Worm (Caenorhabditis elegans) whole organism, late embryonic: Measurements from ENCODE around the gene taf-10.

Experiments used
- C08G9.2 ChIP-seq: sonication (generic microtip); optimal IDR thresholded peaks from 2 replicates; lab custom pipeline; 2016; ENCODE audit warnings: mild to moderate bottlenecking, missing genetic modification characterization, moderate library complexity, missing compliant biosample characterization
- F13H6.1 ChIP-seq: sonication (generic microtip); optimal IDR thresholded peaks from 2 replicates; lab custom pipeline; 2016; ENCODE audit warnings: missing genetic modification characterization, missing compliant biosample characterization
- K02D7.2 ChIP-seq: sonication (generic microtip); optimal IDR thresholded peaks from 2 replicates; lab custom pipeline; 2017; ENCODE audit warnings: mild to moderate bottlenecking, missing genetic modification characterization, missing compliant biosample characterization
- K09A11.1 ChIP-seq: sonication (generic microtip); optimal IDR thresholded peaks from 2 replicates; lab custom pipeline; 2017; ENCODE audit warnings: antibody characterized with exemption, mild to moderate bottlenecking, missing genetic modification characterization, missing compliant biosample characterization; ENCODE audit not compliant: insufficient read depth
- Y22D7AL.16 ChIP-seq: sonication (generic microtip); optimal IDR thresholded peaks from 2 replicates; lab custom pipeline; 2016; ENCODE audit warnings: missing genetic modification characterization, missing compliant biosample characterization
- ahr-1 ChIP-seq: sonication (generic microtip); optimal IDR thresholded peaks from 2 replicates; lab custom pipeline; 2016; ENCODE audit warnings: missing genetic modification characterization, missing compliant biosample characterization
- ceh-14 ChIP-seq: sonication (generic microtip); optimal IDR thresholded peaks from 2 replicates; lab custom pipeline; 2016; ENCODE audit warnings: missing genotype, missing genetic modification characterization, missing compliant biosample characterization
- ceh-19 ChIP-seq: fragments of 200-800 bp; sonication (Bioruptor generic); optimal IDR thresholded peaks from 2 replicates; lab custom pipeline; 2018; ENCODE audit warnings: mild to moderate bottlenecking, missing genetic modification characterization, missing compliant biosample characterization
- ceh-31 ChIP-seq: sonication (generic microtip); optimal IDR thresholded peaks from 2 replicates; lab custom pipeline; 2016; ENCODE audit warnings: missing genetic modification characterization, missing compliant biosample characterization
- ceh-34 ChIP-seq: sonication (generic microtip); optimal IDR thresholded peaks from 2 replicates; lab custom pipeline; 2016; ENCODE audit warnings: mild to moderate bottlenecking, missing genetic modification characterization, missing compliant biosample characterization
- ceh-45 ChIP-seq: fragments of 200-800 bp; sonication (Bioruptor generic); IDR thresholded peaks from 2 replicates; pipeline ENCODE4 v1.3.6; 2022; ENCODE audit warnings: missing genetic modification reagents, missing genetic modification characterization, missing compliant biosample characterization
- ceh-9 ChIP-seq: sonication (generic microtip); optimal IDR thresholded peaks from 2 replicates; lab custom pipeline; 2016; ENCODE audit warnings: mild to moderate bottlenecking, missing genetic modification characterization, inconsistent platforms, missing compliant biosample characterization
- dmd-4 ChIP-seq: sonication (generic microtip); optimal IDR thresholded peaks from 2 replicates; lab custom pipeline; 2016; ENCODE audit warnings: borderline replicate concordance, missing genetic modification characterization, missing compliant biosample characterization
- ets-4 ChIP-seq: sonication (generic microtip); optimal IDR thresholded peaks from 2 replicates; lab custom pipeline; 2016; ENCODE audit warnings: missing genetic modification characterization, missing compliant biosample characterization
- eyg-1 ChIP-seq: sonication (generic microtip); optimal IDR thresholded peaks from 2 replicates; lab custom pipeline; 2016; ENCODE audit warnings: missing genotype, missing genetic modification characterization, missing compliant biosample characterization
- fkh-10 ChIP-seq: fragments of 150-350 bp; optimal IDR thresholded peaks from 2 replicates; lab custom pipeline; 2014; ENCODE audit warnings: missing biosample characterization, missing genetic modification reagents, missing genetic modification characterization
- gmeb-2 ChIP-seq: sonication (generic microtip); optimal IDR thresholded peaks from 2 replicates; lab custom pipeline; 2016; ENCODE audit warnings: missing genetic modification characterization, inconsistent platforms, missing compliant biosample characterization
- hlh-30 ChIP-seq: sonication (generic microtip); optimal IDR thresholded peaks from 2 replicates; lab custom pipeline; 2017; ENCODE audit warnings: antibody characterized with exemption, missing genetic modification characterization, missing compliant biosample characterization; ENCODE audit not compliant: insufficient read depth
- hlh-6 ChIP-seq: sonication (generic microtip); optimal IDR thresholded peaks from 2 replicates; lab custom pipeline; 2016; ENCODE audit warnings: missing genotype, missing genetic modification characterization, missing compliant biosample characterization
- hlh-8 ChIP-seq: sonication (generic microtip); optimal IDR thresholded peaks from 2 replicates; lab custom pipeline; 2016; ENCODE audit warnings: missing genotype, missing genetic modification characterization, missing compliant biosample characterization
- lin-11 ChIP-seq: fragments of 200-800 bp; sonication (Bioruptor generic); optimal IDR thresholded peaks from 2 replicates; lab custom pipeline; 2018; ENCODE audit warnings: mild to moderate bottlenecking, missing genetic modification characterization, missing compliant biosample characterization
- madf-2 ChIP-seq: sonication (generic microtip); optimal IDR thresholded peaks from 2 replicates; lab custom pipeline; 2017; ENCODE audit warnings: missing genetic modification characterization, missing compliant biosample characterization
- mec-3 ChIP-seq: sonication (generic microtip); optimal IDR thresholded peaks from 2 replicates; lab custom pipeline; 2016; ENCODE audit warnings: borderline replicate concordance, missing genetic modification characterization, missing compliant biosample characterization
- nhr-232 ChIP-seq: sonication (generic microtip); optimal IDR thresholded peaks from 2 replicates; lab custom pipeline; 2016; ENCODE audit warnings: missing genetic modification characterization, missing compliant biosample characterization
- npax-4 ChIP-seq: sonication (generic microtip); optimal IDR thresholded peaks from 2 replicates; lab custom pipeline; 2016; ENCODE audit warnings: missing genetic modification characterization, missing compliant biosample characterization
- odd-2 ChIP-seq: sonication (generic microtip); optimal IDR thresholded peaks from 2 replicates; lab custom pipeline; 2017; ENCODE audit warnings: antibody characterized with exemption, mild to moderate bottlenecking, missing genetic modification characterization, missing compliant biosample characterization
- pax-1 ChIP-seq: fragments of 150-350 bp; optimal IDR thresholded peaks from 2 replicates; lab custom pipeline; 2014; ENCODE audit warnings: missing biosample characterization, missing genetic modification characterization
- pha-4 ChIP-seq: fragments of 150-350 bp; optimal IDR thresholded peaks from 2 replicates; lab custom pipeline; 2018; ENCODE audit warnings: missing biosample characterization, missing genetic modification reagents, missing genetic modification characterization
- ref-2 ChIP-seq: sonication (generic microtip); optimal IDR thresholded peaks from 2 replicates; lab custom pipeline; 2016; ENCODE audit warnings: missing genetic modification characterization, missing compliant biosample characterization
- rnt-1 ChIP-seq: sonication (generic microtip); optimal IDR thresholded peaks from 2 replicates; lab custom pipeline; 2016; ENCODE audit warnings: missing genetic modification characterization, missing compliant biosample characterization
- sox-2 ChIP-seq: fragments of 200-800 bp; sonication (Bioruptor generic); IDR thresholded peaks from 2 replicates; pipeline ENCODE4 v1.3.6; 2022; ENCODE audit warnings: missing genetic modification reagents, missing genetic modification characterization, missing compliant biosample characterization
- sox-4 ChIP-seq: sonication (generic microtip); optimal IDR thresholded peaks from 2 replicates; lab custom pipeline; 2017; ENCODE audit warnings: mild to moderate bottlenecking, missing genetic modification characterization, inconsistent platforms, missing compliant biosample characterization
- tbx-7 ChIP-seq: sonication (generic microtip); optimal IDR thresholded peaks from 2 replicates; lab custom pipeline; 2016; ENCODE audit warnings: missing genotype, missing genetic modification characterization, missing compliant biosample characterization
- unc-55 ChIP-seq: sonication (generic microtip); optimal IDR thresholded peaks from 2 replicates; lab custom pipeline; 2017; ENCODE audit warnings: missing biosample characterization, missing genetic modification reagents, missing genetic modification characterization
- unc-86 ChIP-seq: sonication (generic microtip); optimal IDR thresholded peaks from 2 replicates; lab custom pipeline; 2016; ENCODE audit warnings: missing genetic modification characterization, missing compliant biosample characterization

The taf-10 gene

DNA sequence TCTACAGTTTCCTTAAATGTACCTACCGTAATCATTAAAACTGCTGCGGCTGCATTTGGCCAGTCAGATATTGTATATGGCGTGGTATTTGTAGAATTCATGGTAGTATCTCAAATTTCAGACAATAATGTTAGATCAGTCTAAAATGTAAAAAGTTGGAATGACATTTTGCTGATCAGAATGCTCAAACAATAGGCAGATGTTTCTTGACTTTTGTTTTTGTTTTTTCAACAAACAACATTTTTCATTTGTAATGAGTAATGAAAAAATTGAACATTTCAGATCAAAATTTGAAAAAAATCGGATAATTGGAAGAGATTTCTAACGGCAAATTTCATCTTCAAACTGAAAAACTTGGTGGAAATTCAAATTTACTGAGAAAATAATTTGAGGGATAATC lies 18.3 kb upstream of the taf-10 start, which contains the start of gene srx-77:
Gene srx-77 (minus strand): TSS at position 101 of the 400 bp plus-strand sequence.
- TF ChIP-seq hlh-30 (tag; lab: Kevin White, UChicago), result no peak
- TF ChIP-seq F13H6.1 (tag; lab: Kevin White, UChicago), result no peak
- TF ChIP-seq ets-4, result no peak
- no peak for TF ChIP-seq mec-3
- no peak for TF ChIP-seq ceh-14 (tag; lab: Kevin White, UChicago)
- no peak for TF ChIP-seq ceh-31 (tag; lab: Kevin White, UChicago)
- TF ChIP-seq unc-55 (GFP tag; lab: Kevin White, UChicago), result no peak
- no peak for TF ChIP-seq C08G9.2 (tag; lab: Kevin White, UChicago)
- TF ChIP-seq eyg-1 (tag; lab: Kevin White, UChicago), result no peak
- no peak for TF ChIP-seq ceh-45 (GFP tag; lab: Robert Waterston, UW)
- TF ChIP-seq pax-1 (tag; lab: Kevin White, UChicago), result no peak
- no peak for TF ChIP-seq dmd-4
- no peak for TF ChIP-seq fkh-10 (GFP tag; lab: Kevin White, UChicago)
- TF ChIP-seq K02D7.2 (tag; lab: Kevin White, UChicago), result no peak
- TF ChIP-seq pha-4 (tag; lab: Kevin White, UChicago), result no peak
- no peak for TF ChIP-seq ceh-34 (tag; lab: Kevin White, UChicago)
- TF ChIP-seq unc-86 (tag; lab: Kevin White, UChicago), result no peak
- TF ChIP-seq hlh-8 (tag; lab: Kevin White, UChicago), result no peak
- no peak for TF ChIP-seq sox-2 (GFP tag; lab: Robert Waterston, UW)

DNA sequence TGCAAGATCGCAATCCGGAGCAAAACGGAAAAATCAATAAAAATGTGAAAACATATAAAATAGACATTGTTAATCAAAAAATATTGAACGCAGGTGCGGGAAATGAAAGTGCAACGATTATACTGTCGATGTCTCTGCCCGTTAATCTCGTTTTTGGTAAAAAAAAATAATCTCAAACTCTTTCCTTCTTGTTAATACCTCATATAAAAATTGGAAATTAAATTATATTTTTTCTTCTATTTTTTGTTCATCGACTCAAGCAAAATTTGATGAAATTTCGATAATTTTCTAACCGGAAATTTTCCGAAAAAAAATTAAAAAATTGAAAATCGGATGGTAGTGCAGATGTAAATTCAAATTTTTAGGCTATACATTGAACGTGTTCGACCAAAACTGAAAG lies 14.4 kb upstream of the taf-10 start, which contains the start of gene K03B4.9:
Gene K03B4.9 (minus strand): TSS at position 101 of the 400 bp plus-strand sequence.
- TF ChIP-seq nhr-232 (tag; lab: Kevin White, UChicago) (no peak), odd-2 (tag; lab: Kevin White, UChicago) (no peak), ahr-1 (tag; lab: Kevin White, UChicago) (no peak), madf-2 (tag; lab: Kevin White, UChicago) (no peak), tbx-7 (tag; lab: Kevin White, UChicago) (no peak), eyg-1 (tag; lab: Kevin White, UChicago) (no peak), npax-4 (tag; lab: Kevin White, UChicago) (no peak), ceh-19 (GFP tag; lab: Kevin White, UChicago) (no peak), lin-11 (tag; lab: Kevin White, UChicago) (no peak), ceh-45 (GFP tag; lab: Robert Waterston, UW) (no peak), hlh-6 (tag; lab: Kevin White, UChicago) (no peak), K09A11.1 (no peak)

DNA sequence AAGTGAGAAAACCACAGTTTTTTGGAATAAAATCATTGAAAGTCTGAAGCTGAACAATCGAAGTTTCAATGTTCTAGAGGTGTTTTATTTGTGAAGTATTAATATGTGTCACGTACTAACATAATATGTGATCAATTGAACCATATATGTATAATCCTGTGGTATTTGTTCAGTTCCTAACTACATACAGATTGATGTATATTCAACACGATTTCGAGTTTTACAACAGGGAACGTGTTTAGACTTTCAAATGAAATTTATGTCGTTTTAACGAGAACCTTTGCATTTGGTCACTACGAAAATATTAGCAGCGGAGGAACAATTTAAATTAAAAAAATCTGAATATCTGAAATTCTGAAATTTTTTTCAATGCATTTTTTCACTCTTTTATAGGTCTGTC lies 12.4 kb upstream of the taf-10 start, which contains the start of gene K03B4.8:
Gene K03B4.8 (minus strand): TSS at position 101 of the 400 bp plus-strand sequence.
- TF ChIP-seq ahr-1 (tag; lab: Kevin White, UChicago) (no peak), gmeb-2 (no peak)

DNA sequence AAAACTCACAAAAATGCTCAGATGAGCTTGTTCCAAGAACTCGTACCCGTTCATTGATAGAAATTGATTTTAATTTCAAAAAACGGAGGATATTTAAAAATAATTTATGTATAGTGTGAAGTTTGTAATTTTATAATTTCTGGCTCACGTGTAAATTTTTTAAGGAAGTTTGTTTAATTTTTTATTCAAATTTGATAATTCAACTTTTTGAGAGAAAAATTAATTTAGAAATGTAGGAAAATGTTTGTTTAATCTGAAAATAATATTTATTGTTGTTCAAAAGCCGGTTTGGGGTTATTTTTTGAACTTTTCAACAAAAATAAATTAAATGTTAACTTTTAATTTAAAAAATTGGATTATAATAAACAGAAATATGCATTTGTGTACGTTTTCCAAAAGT lies 10.8 kb upstream of the taf-10 start, which contains the start of gene K03B4.6:
Gene K03B4.6 (minus strand): TSS at position 101 of the 400 bp plus-strand sequence.
- TF ChIP-seq ceh-14 (tag; lab: Kevin White, UChicago) (no peak), dmd-4 (no peak), C08G9.2 (tag; lab: Kevin White, UChicago) (no peak), Y22D7AL.16 (tag; lab: Kevin White, UChicago) (no peak), hlh-6 (tag; lab: Kevin White, UChicago) (no peak), nhr-232 (tag; lab: Kevin White, UChicago) (no peak), F13H6.1 (tag; lab: Kevin White, UChicago) (no peak), ref-2 (tag; lab: Kevin White, UChicago) (no peak), rnt-1 (tag; lab: Kevin White, UChicago) (no peak), ceh-45 (GFP tag; lab: Robert Waterston, UW) (no peak), sox-4 (tag; lab: Kevin White, UChicago) (no peak), unc-86 (tag; lab: Kevin White, UChicago) (no peak), ceh-9 (tag; lab: Kevin White, UChicago) (no peak)
- TF ChIP-seq, all 69 proteins: peak for 0
